Worm (Caenorhabditis elegans): ENCODE measurements around the gene E02H1.1.

DNA sequence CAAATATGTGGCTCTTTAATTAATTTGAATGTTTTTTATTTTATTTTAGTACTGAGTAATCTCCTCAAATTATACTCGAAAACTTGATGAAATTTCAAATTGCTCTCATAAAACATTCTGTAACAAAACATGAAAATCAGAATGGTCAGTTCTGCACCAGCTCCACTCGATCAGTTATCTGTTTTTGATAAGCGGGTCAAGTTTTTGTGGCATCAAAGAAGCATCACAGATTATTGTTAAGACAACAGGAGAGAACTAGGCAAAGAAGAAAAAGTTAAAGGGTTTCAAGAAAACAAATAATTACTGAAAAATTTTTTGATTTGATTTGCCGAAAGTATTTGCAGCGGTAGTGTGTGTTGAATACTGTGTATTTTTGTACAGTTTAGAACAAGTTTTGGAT, 16.2 kb upstream of the E02H1.1 start:
- TF ChIP-seq fos-1 (tag; optimal IDR thresholded peaks at IDR 0.05): no peak
- no peak for TF ChIP-seq nhr-43 (tag; optimal IDR thresholded peaks at IDR 0.05; ENCODE audit: poor library complexity, severe bottlenecking)
- no peak for TF ChIP-seq ceh-16 (tag; optimal IDR thresholded peaks at IDR 0.05)
- no peak for TF ChIP-seq aly-2 (tag; optimal IDR thresholded peaks at IDR 0.05)
- no peak for TF ChIP-seq nhr-12 (tag; optimal IDR thresholded peaks at IDR 0.05)
- no peak for TF ChIP-seq nhr-25 (tag; optimal IDR thresholded peaks at IDR 0.05)
- TF ChIP-seq nhr-11 (tag; optimal IDR thresholded peaks at IDR 0.05): no peak
- no peak for TF ChIP-seq ceh-28 (tag; optimal IDR thresholded peaks at IDR 0.05)
- TF ChIP-seq hmg-11 (tag; optimal IDR thresholded peaks at IDR 0.05): no peak
- TF ChIP-seq jun-1 (tag; optimal IDR thresholded peaks at IDR 0.05): no peak
- no peak for TF ChIP-seq ZK546.5 (tag; optimal IDR thresholded peaks at IDR 0.05)
- TF ChIP-seq nhr-28 (tag; optimal IDR thresholded peaks at IDR 0.05): no peak
- TF ChIP-seq nfya-1 (tag; optimal IDR thresholded peaks at IDR 0.05; ENCODE audit: insufficient read depth): no peak
